Fruit fly (Drosophila melanogaster) whole organism, wandering third instar larva: ENCODE data around the gene Mlc2.

Experiments used
- Dfd ChIP-seq: fragments of >200 bp; optimal IDR thresholded peaks from 2 replicates; lab custom pipeline; 2017; ENCODE audit warnings: missing biosample characterization, missing genetic modification characterization
- N ChIP-seq: fragments of >200 bp; optimal IDR thresholded peaks from 2 replicates; lab custom pipeline; 2018; ENCODE audit warnings: missing biosample characterization, missing external identifiers, missing genetic modification characterization
- OdsH ChIP-seq: fragments of 200-800 bp; sonication (Bioruptor generic); optimal IDR thresholded peaks from 2 replicates; lab custom pipeline; 2016; ENCODE audit warnings: missing biosample characterization, mild to moderate bottlenecking, missing genetic modification characterization
- Sp1 ChIP-seq: fragments of 200-800 bp; sonication (Bioruptor generic); optimal IDR thresholded peaks from 3 replicates; lab custom pipeline; 2019; ENCODE audit warnings: missing biosample characterization, mild to moderate bottlenecking, missing genetic modification characterization, moderate library complexity
- h ChIP-seq: fragments of 200-800 bp; sonication (Bioruptor generic); optimal IDR thresholded peaks from 3 replicates; lab custom pipeline; 2016; ENCODE audit warnings: missing biosample characterization, mild to moderate bottlenecking, missing genetic modification characterization
- psq ChIP-seq: fragments of 200-800 bp; sonication (Bioruptor generic); optimal IDR thresholded peaks from 3 replicates; lab custom pipeline; 2017; ENCODE audit warnings: missing biosample characterization, mild to moderate bottlenecking, missing genetic modification characterization, moderate library complexity
- rgr ChIP-seq: fragments of 200-800 bp; sonication (Bioruptor generic); optimal IDR thresholded peaks from 3 replicates; lab custom pipeline; 2016; ENCODE audit warnings: missing biosample characterization, mild to moderate bottlenecking, missing genetic modification characterization

dm6 chr3R:30195606-30196049 is 21.3 kb upstream of the Mlc2 start:
- TF ChIP-seq psq (GFP tag; lab: Kevin White, UChicago) (no peak), Dfd (no peak), rgr (peak; percentile 8), h (GFP tag; lab: Kevin White, UChicago) (peak; percentile 51), OdsH (GFP tag; lab: Kevin White, UChicago) (peak; percentile 14), Sp1 (peak; percentile 16), N (GFP tag; lab: Kevin White, UChicago) (no peak)
